Worm (Caenorhabditis elegans): ENCODE measurements around the gene nduv-2.
A peak's percentile ranks its signal among the peaks of the same experiment; 100 is the strongest.

The nduv-2 gene

DNA sequence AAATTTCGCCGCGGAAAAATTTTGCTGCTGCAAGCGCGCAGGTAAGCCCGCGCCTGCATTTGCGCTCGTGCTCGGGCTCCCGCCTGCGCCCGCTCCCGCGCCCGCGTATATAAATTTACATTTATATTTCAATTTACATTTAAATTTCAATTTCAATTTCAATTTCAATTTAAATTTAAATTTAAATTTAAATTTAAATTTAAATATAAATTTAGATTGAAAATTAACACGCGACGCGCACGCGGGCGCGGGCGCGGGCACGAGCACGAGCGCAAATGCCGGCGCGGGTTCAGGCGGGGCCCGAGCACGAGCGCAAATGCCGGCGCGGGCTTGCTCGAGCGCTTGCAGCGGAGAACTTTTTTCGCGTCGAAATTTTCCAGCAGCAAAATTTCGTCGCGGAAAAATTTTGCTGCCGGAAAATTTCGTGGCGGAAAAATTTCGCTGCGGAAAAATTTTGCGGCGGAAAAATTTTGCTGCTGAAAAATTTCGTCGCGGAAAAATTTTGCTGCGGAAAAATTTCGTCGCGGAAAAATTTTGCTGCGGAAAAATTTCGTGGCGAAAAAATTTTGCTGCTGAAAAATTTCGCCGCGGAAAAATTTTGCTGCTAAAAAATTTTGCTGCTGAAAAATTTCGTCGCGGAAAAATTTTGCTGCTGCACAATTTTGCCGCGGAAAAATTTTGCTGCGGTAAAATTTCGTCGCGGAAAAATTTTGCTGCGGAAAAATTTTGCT, 20.6 kb upstream of the nduv-2 start (continued):
- TF ChIP-seq gmeb-2 (tag; optimal IDR thresholded peaks at IDR 0.05) (peak; percentile 60), tbx-2 (tag; optimal IDR thresholded peaks at IDR 0.05) (no peak), nfya-1 (tag; optimal IDR thresholded peaks at IDR 0.05) (no peak), hlh-15 (tag; optimal IDR thresholded peaks at IDR 0.05) (no peak), nhr-232 (tag; optimal IDR thresholded peaks at IDR 0.05) (no peak), madf-2 (tag; optimal IDR thresholded peaks at IDR 0.05) (no peak), npax-4 (tag; optimal IDR thresholded peaks at IDR 0.05) (no peak), nhr-11 (tag; optimal IDR thresholded peaks at IDR 0.05) (no peak), odd-2 (tag; optimal IDR thresholded peaks at IDR 0.05) (no peak), ceh-14 (tag; optimal IDR thresholded peaks at IDR 0.05) (no peak), tbx-7 (tag; optimal IDR thresholded peaks at IDR 0.05) (no peak), ceh-24 (tag; optimal IDR thresholded peaks at IDR 0.05) (no peak), hlh-13 (GFP tag; optimal IDR thresholded peaks at IDR 0.05) (no peak), K09A11.1 (tag; optimal IDR thresholded peaks at IDR 0.05; ENCODE audit: insufficient read depth) (no peak), hlh-30 (tag; optimal IDR thresholded peaks at IDR 0.05; ENCODE audit: insufficient read depth) (no peak), fax-1 (tag; optimal IDR thresholded peaks at IDR 0.05) (no peak), mec-3 (tag; optimal IDR thresholded peaks at IDR 0.05; ENCODE audit: borderline replicate concordance) (no peak), rnt-1 (tag; optimal IDR thresholded peaks at IDR 0.05) (no peak), T23F11.4 (GFP tag; optimal IDR thresholded peaks at IDR 0.05) (no peak), ceh-18 (tag; optimal IDR thresholded peaks at IDR 0.05) (no peak), pqm-1 (tag; optimal IDR thresholded peaks at IDR 0.05) (no peak), ceh-6 (GFP tag; optimal IDR thresholded peaks at IDR 0.05) (no peak), C38D4.7 (GFP tag; optimal IDR thresholded peaks at IDR 0.05) (no peak)

DNA sequence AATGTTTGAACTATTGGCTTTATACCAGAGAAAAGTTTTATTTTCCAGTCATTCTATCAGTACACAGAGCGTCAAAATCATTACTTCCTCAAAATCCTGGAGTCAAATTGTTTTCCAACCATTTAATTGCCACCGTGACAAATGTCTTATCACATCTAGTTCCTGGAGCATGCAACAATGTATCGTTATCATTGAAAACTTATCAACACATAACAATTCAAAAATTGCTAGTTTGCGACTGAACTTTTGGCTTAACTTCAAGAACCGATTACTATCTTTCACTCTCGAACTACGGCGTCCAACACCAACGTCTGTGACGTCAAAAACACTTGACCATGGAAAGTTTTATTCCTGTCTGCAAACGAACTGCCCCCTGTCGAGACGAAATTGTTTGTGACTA, 12.7 kb upstream of the nduv-2 start:
- TF ChIP-seq elt-2 (tag; optimal IDR thresholded peaks at IDR 0.05) = peak; percentile 75
- no peak for TF ChIP-seq Y22D7AL.16 (tag; optimal IDR thresholded peaks at IDR 0.05)

DNA sequence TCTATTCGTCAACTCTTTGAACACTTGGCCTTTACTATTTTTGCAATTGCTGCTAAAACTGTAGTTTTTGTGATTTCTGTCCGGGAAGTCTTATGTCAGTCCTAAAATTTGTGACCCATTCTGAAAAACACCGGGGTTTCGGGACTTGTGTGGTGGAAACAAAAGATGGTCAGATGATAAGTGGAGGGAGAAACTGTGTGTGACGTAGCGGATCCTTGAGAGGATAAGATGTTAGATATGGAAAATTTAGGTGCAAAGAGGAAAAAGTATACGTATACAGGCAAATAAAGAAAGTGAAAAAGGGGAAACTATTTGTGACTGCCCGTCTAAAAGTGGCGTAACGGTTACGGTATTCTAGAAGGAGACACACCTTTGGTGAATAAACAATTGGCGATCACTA, 11.0 kb upstream of the nduv-2 start:
- TF ChIP-seq fkh-10 (GFP tag; optimal IDR thresholded peaks at IDR 0.05) (no peak), ceh-2 (tag; optimal IDR thresholded peaks at IDR 0.05) (no peak), ceh-6 (GFP tag; optimal IDR thresholded peaks at IDR 0.05) (no peak), nhr-11 (tag; optimal IDR thresholded peaks at IDR 0.05) (no peak), syd-9 (tag; optimal IDR thresholded peaks at IDR 0.05) (no peak), ceh-9 (tag; optimal IDR thresholded peaks at IDR 0.05) (no peak), C08G9.2 (tag; optimal IDR thresholded peaks at IDR 0.05) (no peak), C38D4.7 (GFP tag; optimal IDR thresholded peaks at IDR 0.05) (no peak), unc-42 (tag; optimal IDR thresholded peaks at IDR 0.05) (no peak), hlh-15 (tag; optimal IDR thresholded peaks at IDR 0.05) (no peak), tbx-7 (tag; optimal IDR thresholded peaks at IDR 0.05) (no peak), zip-5 (tag; optimal IDR thresholded peaks at IDR 0.05) (no peak), Y22D7AL.16 (tag; optimal IDR thresholded peaks at IDR 0.05) (no peak), unc-3 (GFP tag; conservative IDR thresholded peaks at IDR 0.05) (no peak), unc-3 (tag; optimal IDR thresholded peaks at IDR 0.05) (no peak), ceh-24 (tag; optimal IDR thresholded peaks at IDR 0.05) (no peak)

DNA sequence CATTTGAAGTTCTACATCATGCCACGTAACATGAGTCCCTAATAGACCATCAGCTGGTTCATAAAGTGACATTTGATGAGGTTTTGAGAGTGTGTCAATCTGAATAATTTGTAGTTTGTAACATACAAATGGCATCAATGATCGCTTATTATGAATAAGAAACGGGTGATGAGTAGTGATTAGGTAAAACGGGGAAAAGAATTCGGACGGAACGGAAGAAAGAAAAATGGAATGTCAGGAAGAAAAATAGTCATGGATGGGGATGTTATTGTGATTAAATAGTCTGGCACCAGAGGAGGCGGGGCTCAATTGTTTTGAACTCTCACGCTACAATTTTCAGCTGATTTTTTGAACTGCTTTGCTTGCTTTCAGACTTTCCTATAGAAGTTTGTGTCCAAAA, 8.8 kb upstream of the nduv-2 start, which contains the start of gene H37A05.2:
H37A05.2 (minus strand) TSS at position 101 of the 400 bp plus-strand sequence.
- TF ChIP-seq unc-86 (tag; optimal IDR thresholded peaks at IDR 0.05) (no peak), madf-2 (tag; optimal IDR thresholded peaks at IDR 0.05) (no peak), elt-2 (tag; optimal IDR thresholded peaks at IDR 0.05) (no peak), ref-2 (tag; optimal IDR thresholded peaks at IDR 0.05) (no peak), ceh-19 (GFP tag; optimal IDR thresholded peaks at IDR 0.05) (no peak), T23F11.4 (GFP tag; optimal IDR thresholded peaks at IDR 0.05) (no peak), C38D4.7 (GFP tag; optimal IDR thresholded peaks at IDR 0.05) (no peak), sdc-2 (tag; optimal IDR thresholded peaks at IDR 0.05) (no peak)
